Worm (Caenorhabditis elegans) whole organism, early embryonic: ENCODE measurements around the gene C55A6.6.

ENCODE experiments used
- B0310.2 ChIP-seq: sonication (generic microtip); optimal IDR thresholded peaks from 2 replicates; lab custom pipeline; 2016; ENCODE audit warnings: mild to moderate bottlenecking, missing genetic modification characterization, missing compliant biosample characterization
- F13C5.2 ChIP-seq: sonication (generic microtip); optimal IDR thresholded peaks from 2 replicates; lab custom pipeline; 2017; ENCODE audit warnings: mild to moderate bottlenecking, missing genetic modification characterization, inconsistent platforms, missing compliant biosample characterization
- aly-1 ChIP-seq: sonication (generic microtip); optimal IDR thresholded peaks from 2 replicates; lab custom pipeline; 2016; ENCODE audit warnings: missing genetic modification characterization, missing compliant biosample characterization
- ama-1 ChIP-seq: fragments of 150-350 bp; optimal IDR thresholded peaks from 2 replicates; lab custom pipeline; 2014
- ceh-13 ChIP-seq: fragments of 200-800 bp; sonication (Bioruptor generic); optimal IDR thresholded peaks from 2 replicates; lab custom pipeline; 2018; ENCODE audit warnings: mild to moderate bottlenecking, missing genetic modification characterization, missing compliant biosample characterization
- ceh-36 ChIP-seq: sonication (generic microtip); optimal IDR thresholded peaks from 2 replicates; lab custom pipeline; 2016; ENCODE audit warnings: missing genetic modification characterization, inconsistent platforms, missing compliant biosample characterization
- ets-7 ChIP-seq: sonication (generic microtip); optimal IDR thresholded peaks from 2 replicates; lab custom pipeline; 2016; ENCODE audit warnings: missing genotype, missing genetic modification characterization, missing compliant biosample characterization
- flt-1 ChIP-seq: fragments of 200-800 bp; sonication (Bioruptor generic); IDR thresholded peaks from 2 replicates; pipeline ENCODE4 v1.3.6; 2022; ENCODE audit warnings: missing genetic modification characterization, missing compliant biosample characterization
- hmbx-1 ChIP-seq: sonication (generic microtip); optimal IDR thresholded peaks from 2 replicates; lab custom pipeline; 2016; ENCODE audit warnings: mild to moderate bottlenecking, missing genetic modification characterization, missing compliant biosample characterization
- hmg-4 ChIP-seq: fragments of 200-800 bp; sonication (Bioruptor generic); optimal IDR thresholded peaks from 2 replicates; lab custom pipeline; 2018; ENCODE audit warnings: mild to moderate bottlenecking, missing genetic modification characterization, missing compliant biosample characterization
- hnd-1 ChIP-seq: sonication (generic microtip); optimal IDR thresholded peaks from 2 replicates; lab custom pipeline; 2016; ENCODE audit warnings: missing genetic modification characterization, missing compliant biosample characterization
- pes-1 ChIP-seq: fragments of 200-800 bp; sonication (Bioruptor generic); IDR thresholded peaks from 2 replicates; pipeline ENCODE4 v1.3.6; 2022; ENCODE audit warnings: missing genetic modification reagents, missing genetic modification characterization, missing compliant biosample characterization
- scrt-1 ChIP-seq: fragments of 200-800 bp; sonication (Bioruptor generic); IDR thresholded peaks from 2 replicates; pipeline ENCODE4 v1.3.6; 2022; ENCODE audit warnings: missing genetic modification characterization, missing compliant biosample characterization
- sea-1 ChIP-seq: fragments of 200-800 bp; sonication (Bioruptor generic); conservative IDR thresholded peaks from 2 replicates; pipeline ENCODE4 v1.3.6; 2022; ENCODE audit warnings: missing genetic modification characterization, missing compliant biosample characterization
- tbx-11 ChIP-seq: fragments of 200-800 bp; sonication (Bioruptor generic); IDR thresholded peaks from 2 replicates; pipeline ENCODE4 v1.3.6; 2022; ENCODE audit warnings: missing genetic modification characterization, missing compliant biosample characterization
- tbx-37 ChIP-seq: fragments of 200-800 bp; sonication (Bioruptor generic); conservative IDR thresholded peaks from 2 replicates; pipeline ENCODE4 v1.3.6; 2022; ENCODE audit warnings: missing genetic modification reagents, missing genetic modification characterization, missing compliant biosample characterization
- tra-4 ChIP-seq: sonication (generic microtip); optimal IDR thresholded peaks from 2 replicates; lab custom pipeline; 2017; ENCODE audit warnings: missing genetic modification characterization, missing compliant biosample characterization

Gene C55A6.6

DNA sequence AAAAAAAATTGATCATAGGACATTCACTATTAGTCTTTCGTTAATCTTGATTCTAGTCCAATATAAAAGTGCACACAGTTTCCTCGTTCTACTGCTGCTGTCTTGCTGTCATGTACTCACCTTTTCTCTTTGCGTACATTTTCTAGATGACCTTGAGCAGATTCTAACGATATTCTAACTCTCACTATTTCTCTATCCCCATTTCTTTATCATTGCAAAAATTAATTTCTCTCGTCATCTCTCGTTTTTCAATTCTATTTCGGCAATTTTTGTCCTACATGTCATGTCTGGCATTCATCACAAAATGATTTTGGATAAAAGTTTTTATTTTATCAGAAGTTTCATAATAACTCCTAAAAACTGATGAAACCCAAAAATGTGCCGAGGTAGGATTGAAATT is 5.8 kb downstream of the C55A6.6 start, which contains the start of gene ttll-5:
TSS of gene ttll-5 (plus strand) at position 288 of the 400 bp plus-strand sequence.
- TF ChIP-seq hmg-4 (GFP tag; lab: Kevin White, UChicago) (no peak), pes-1 (GFP tag; lab: Robert Waterston, UW) (no peak), ets-7 (no peak), flt-1 (no peak), hnd-1 (tag; lab: Kevin White, UChicago) (no peak), hmbx-1 (no peak), F13C5.2 (tag; lab: Kevin White, UChicago) (no peak), tbx-11 (GFP tag; lab: Robert Waterston, UW) (no peak), ceh-13 (GFP tag; lab: Kevin White, UChicago) (no peak), ama-1 (no peak), aly-1 (no peak), B0310.2 (tag; lab: Kevin White, UChicago) (no peak), tra-4 (tag; lab: Kevin White, UChicago) (no peak), scrt-1 (no peak), ceh-36 (tag; lab: Kevin White, UChicago) (no peak)

DNA sequence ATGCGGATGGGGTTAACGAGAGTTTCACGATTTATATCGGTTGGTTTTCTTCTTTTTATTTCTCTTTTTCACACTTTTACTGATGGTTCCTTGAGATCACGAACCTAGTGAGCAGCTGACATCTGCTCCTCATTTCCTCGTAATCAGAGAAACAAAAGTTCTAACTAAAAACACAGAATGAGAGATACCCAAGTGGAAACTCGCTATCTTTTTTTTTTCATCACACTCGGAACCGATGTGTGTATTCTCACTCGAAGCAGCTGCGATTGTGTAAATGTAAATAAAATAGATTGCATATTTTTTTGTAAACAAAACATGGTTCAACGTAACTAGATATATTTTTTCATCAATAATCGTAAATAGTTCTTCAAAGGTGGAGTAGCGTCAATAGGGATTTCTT is 8.2 kb downstream of the C55A6.6 start:
- TF ChIP-seq tbx-37 (GFP tag; lab: Robert Waterston, UW) (no peak), ama-1 (no peak), B0310.2 (tag; lab: Kevin White, UChicago) (no peak), sea-1 (GFP tag; lab: Robert Waterston, UW) (no peak)

DNA sequence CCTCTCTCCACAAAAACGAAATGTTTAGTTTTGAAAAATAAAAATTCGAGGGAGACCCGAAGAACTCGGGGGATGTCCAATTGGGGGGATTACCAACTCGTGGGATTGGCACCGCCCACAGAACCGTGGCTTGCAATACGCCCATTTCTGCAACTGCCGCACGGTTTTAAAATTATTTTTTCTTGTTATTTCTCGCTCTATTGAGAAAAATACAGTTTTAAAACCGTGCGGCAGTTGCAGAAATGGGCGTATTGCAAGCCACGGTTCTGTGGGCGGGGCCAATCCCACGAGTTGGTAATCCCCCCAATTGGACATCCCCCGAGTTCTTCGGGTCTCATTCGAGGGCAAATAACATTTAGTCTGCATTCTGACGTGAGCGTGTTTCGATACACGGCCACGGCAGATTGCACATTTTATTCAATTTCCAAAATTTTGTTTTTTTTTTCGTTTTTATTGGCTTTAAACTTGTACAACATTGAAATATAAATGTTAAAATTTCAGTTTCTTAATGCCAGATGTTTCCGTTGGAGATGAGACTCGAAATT is 9.6 kb downstream of the C55A6.6 start, which contains the start of the genes C55A6.1 and C55A6.10:
TSS of gene C55A6.1 (minus strand) at position 116 of the 545 bp plus-strand sequence.
TSS of gene C55A6.10 (plus strand) at position 495 of the 545 bp plus-strand sequence.
- peak; percentile 62; the same call in 1 of the 2 replicates for TF ChIP-seq tbx-11 (GFP tag; lab: Robert Waterston, UW)
- TF ChIP-seq scrt-1: 0 out of 2 replicates have a peak, but pooled peaks have one; percentile 53
- peak; percentile 57; the same call in 1 of the 2 replicates for TF ChIP-seq sea-1 (GFP tag; lab: Robert Waterston, UW)
- peak; percentile 15 for TF ChIP-seq ets-7

DNA sequence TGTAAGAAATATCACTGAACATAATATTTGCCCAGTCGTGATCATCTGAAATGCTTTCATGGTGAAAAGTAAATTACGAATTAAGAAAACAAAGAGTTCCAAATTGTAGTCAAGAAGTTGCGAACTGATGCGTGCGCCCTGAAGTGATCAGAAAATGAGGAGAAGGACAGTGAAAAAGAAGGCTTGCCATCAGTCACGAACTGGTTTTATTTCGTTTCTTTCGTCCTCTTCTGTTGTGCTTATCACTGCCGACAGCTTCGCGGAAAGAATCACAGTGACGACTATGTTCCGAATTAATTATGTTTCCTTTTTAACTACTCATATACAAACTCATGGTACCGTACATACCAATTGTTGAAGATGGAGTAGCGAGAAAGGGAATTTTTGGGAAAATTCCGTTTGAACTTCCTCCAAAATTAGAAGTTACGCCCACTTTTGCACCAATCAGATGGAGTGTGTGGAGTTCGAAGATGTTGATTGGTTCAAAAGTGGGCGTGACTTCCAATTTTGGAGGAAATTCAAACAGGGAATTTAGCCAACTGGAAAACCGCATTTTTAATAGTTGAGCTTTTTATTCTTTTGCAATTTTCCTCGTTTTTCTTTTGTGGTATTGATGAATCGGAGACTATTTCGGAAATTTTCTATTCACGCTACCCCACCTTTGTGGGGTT is 11.3 kb downstream of the C55A6.6 start, which contains the start of gene C55A6.12:
TSS of gene C55A6.12 (minus strand) at position 51 of the 671 bp plus-strand sequence.
- TF ChIP-seq F13C5.2 (tag; lab: Kevin White, UChicago): no peak
- no peak for TF ChIP-seq ama-1
- TF ChIP-seq sea-1 (GFP tag; lab: Robert Waterston, UW): no peak
- no peak for TF ChIP-seq ceh-36 (tag; lab: Kevin White, UChicago)
- no peak for TF ChIP-seq flt-1
- TF ChIP-seq tra-4 (tag; lab: Kevin White, UChicago): no peak
- no peak for TF ChIP-seq pes-1 (GFP tag; lab: Robert Waterston, UW)
- no peak for TF ChIP-seq tbx-11 (GFP tag; lab: Robert Waterston, UW)
- no peak for TF ChIP-seq ets-7
- TF ChIP-seq scrt-1: no peak
- TF ChIP-seq hmbx-1: no peak

DNA sequence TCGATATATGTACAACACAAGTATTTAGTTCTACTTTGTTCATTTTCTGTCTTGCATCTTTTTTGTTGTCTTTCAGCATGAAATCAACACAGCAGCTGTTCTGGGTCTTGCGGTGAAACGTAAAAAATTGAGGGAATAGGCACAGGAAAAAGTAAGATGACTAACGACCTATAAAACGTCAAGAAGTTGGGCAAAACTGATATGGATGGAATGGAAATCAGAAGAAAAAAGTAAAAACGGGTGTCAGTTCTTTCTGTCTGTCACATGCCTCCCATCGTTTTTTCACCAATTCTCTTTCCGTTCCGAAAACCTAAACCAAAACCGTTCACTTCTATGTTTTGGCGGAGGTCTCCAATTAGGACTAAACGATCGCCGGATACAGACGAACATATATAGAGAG is 13.6 kb downstream of the C55A6.6 start:
- TF ChIP-seq pes-1 (GFP tag; lab: Robert Waterston, UW): no peak
- TF ChIP-seq scrt-1: no peak
- TF ChIP-seq hnd-1 (tag; lab: Kevin White, UChicago): no peak
- no peak for TF ChIP-seq hmg-4 (GFP tag; lab: Kevin White, UChicago)
- no peak for TF ChIP-seq tbx-11 (GFP tag; lab: Robert Waterston, UW)
- TF ChIP-seq ceh-13 (GFP tag; lab: Kevin White, UChicago): no peak
- no peak for TF ChIP-seq ets-7

DNA sequence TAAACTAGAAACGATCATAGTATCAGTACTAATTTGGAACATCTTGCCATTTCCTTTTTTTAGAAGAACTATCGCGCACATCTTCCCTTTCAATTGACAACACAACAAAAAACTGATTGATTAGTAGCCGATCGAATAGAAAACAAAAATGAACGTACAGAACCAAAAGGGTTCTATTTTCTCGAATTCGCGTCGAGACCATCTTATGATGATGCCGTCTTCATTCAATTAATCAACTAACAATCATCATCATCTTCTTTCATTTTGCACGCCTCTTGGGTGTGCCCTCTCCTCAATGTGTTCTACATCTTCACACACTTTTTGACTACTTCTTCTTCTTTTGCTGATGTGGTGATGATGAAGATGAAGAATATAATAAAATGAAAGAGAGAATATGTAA is 14.8 kb downstream of the C55A6.6 start:
- TF ChIP-seq ama-1: no peak
- no peak for TF ChIP-seq ceh-13 (GFP tag; lab: Kevin White, UChicago)
- no peak for TF ChIP-seq hmg-4 (GFP tag; lab: Kevin White, UChicago)
- TF ChIP-seq B0310.2 (tag; lab: Kevin White, UChicago): no peak
- TF ChIP-seq tra-4 (tag; lab: Kevin White, UChicago): no peak
- no peak for TF ChIP-seq hnd-1 (tag; lab: Kevin White, UChicago)
- TF ChIP-seq sea-1 (GFP tag; lab: Robert Waterston, UW): no peak
- TF ChIP-seq flt-1: no peak
- no peak for TF ChIP-seq ceh-36 (tag; lab: Kevin White, UChicago)
- TF ChIP-seq tbx-37 (GFP tag; lab: Robert Waterston, UW): no peak
- no peak for TF ChIP-seq tbx-11 (GFP tag; lab: Robert Waterston, UW)
- TF ChIP-seq pes-1 (GFP tag; lab: Robert Waterston, UW): no peak
- no peak for TF ChIP-seq ets-7
- TF ChIP-seq scrt-1: no peak
- TF ChIP-seq F13C5.2 (tag; lab: Kevin White, UChicago): no peak
- TF ChIP-seq hmbx-1: no peak
- no peak for TF ChIP-seq aly-1

DNA sequence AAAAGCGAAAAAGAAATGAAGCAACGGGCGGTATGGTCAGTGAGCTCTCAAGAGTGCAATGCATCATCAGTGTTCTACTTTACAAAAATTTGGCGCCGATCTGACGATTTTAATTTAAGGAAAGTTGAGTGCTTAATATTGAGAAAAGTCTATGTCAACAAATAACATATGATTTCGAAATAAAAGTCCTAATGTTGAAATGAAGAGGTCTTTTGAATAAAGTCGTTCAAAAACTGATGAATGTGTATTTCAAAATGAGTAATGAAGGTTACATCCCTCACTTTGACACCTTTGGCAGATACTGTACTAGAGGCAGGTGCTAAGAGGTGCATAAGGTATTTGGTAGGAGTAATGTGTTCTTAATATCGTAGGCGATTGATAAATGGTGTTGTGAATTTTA is 17.1 kb downstream of the C55A6.6 start:
- TF ChIP-seq ets-7: no peak
- TF ChIP-seq hnd-1 (tag; lab: Kevin White, UChicago): no peak
- no peak for TF ChIP-seq aly-1
- no peak for TF ChIP-seq ceh-13 (GFP tag; lab: Kevin White, UChicago)
- no peak for TF ChIP-seq F13C5.2 (tag; lab: Kevin White, UChicago)
- TF ChIP-seq tbx-11 (GFP tag; lab: Robert Waterston, UW): no peak
- TF ChIP-seq tra-4 (tag; lab: Kevin White, UChicago): no peak

DNA sequence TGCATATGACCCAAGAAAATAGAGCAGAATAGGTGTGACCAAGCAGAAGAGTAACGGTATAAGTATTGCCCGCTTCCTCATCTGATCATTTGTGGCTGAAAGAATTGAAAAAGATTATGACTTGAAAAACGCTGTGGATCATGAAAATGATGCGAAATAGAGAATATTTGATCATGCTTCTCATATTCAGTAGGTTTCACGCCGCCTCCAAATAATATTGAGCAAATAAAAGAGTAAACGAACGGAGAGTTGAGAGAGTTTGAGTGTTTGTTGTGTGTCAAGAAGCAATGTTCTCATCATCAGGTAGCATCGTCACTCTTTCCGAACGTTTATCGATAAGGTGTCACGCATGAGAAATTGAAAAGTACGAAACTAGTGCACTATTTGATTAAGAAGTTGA is 18.3 kb downstream of the C55A6.6 start, which contains the start of gene htrl-1:
TSS of gene htrl-1 (minus strand) at position 101 of the 400 bp plus-strand sequence.
- TF ChIP-seq sea-1 (GFP tag; lab: Robert Waterston, UW): no peak
- no peak for TF ChIP-seq hmbx-1
- no peak for TF ChIP-seq hmg-4 (GFP tag; lab: Kevin White, UChicago)
- TF ChIP-seq ceh-36 (tag; lab: Kevin White, UChicago): no peak
- no peak for TF ChIP-seq ceh-13 (GFP tag; lab: Kevin White, UChicago)
- no peak for TF ChIP-seq hnd-1 (tag; lab: Kevin White, UChicago)
- no peak for TF ChIP-seq ets-7
- TF ChIP-seq B0310.2 (tag; lab: Kevin White, UChicago): no peak
- no peak for TF ChIP-seq F13C5.2 (tag; lab: Kevin White, UChicago)
- no peak for TF ChIP-seq tbx-37 (GFP tag; lab: Robert Waterston, UW)
- TF ChIP-seq pes-1 (GFP tag; lab: Robert Waterston, UW): no peak
- TF ChIP-seq tra-4 (tag; lab: Kevin White, UChicago): no peak
- TF ChIP-seq tbx-11 (GFP tag; lab: Robert Waterston, UW): no peak
- no peak for TF ChIP-seq flt-1
- TF ChIP-seq aly-1: no peak
- no peak for TF ChIP-seq ama-1
